Worm (Caenorhabditis elegans): Measurements from ENCODE around the gene T22F3.12.
"Not testable (repeated sequence)": the region's sequence is repeated elsewhere in the genome, so short reads cannot be mapped to it uniquely, and the experiment has no call there.

Gene T22F3.12

ce11 chrV:3579795-3580194 is 12.2 kb downstream of the T22F3.12 start (continued):
- peak; percentile 9 for TF ChIP-seq sma-3 (GFP tag; optimal IDR thresholded peaks at IDR 0.05)
- no peak for TF ChIP-seq mbf-1 (tag; optimal IDR thresholded peaks at IDR 0.05)
- TF ChIP-seq egl-27 (tag; optimal IDR thresholded peaks at IDR 0.05): no peak
- TF ChIP-seq unc-55 (GFP tag; optimal IDR thresholded peaks at IDR 0.05): peak; percentile 55

ce11 chrV:3579248-3579647 is 12.8 kb downstream of the T22F3.12 start:
- TF ChIP-seq nhr-129 (tag; optimal IDR thresholded peaks at IDR 0.05) (peak; percentile 67), C34F6.9 (tag; optimal IDR thresholded peaks at IDR 0.05) (peak; percentile 40), lin-11 (tag; optimal IDR thresholded peaks at IDR 0.05) (peak; percentile 14), alr-1 (tag; optimal IDR thresholded peaks at IDR 0.05) (no peak)

- no peak for TF ChIP-seq unc-55 (GFP tag; optimal IDR thresholded peaks at IDR 0.05)
- TF ChIP-seq lsy-2 (tag; optimal IDR thresholded peaks at IDR 0.05): peak in 1 of 2 experiments; percentile 81
Measured at ce11 chrV:3578813-3579212, 13.2 kb downstream of the T22F3.12 start, which contains the start of gene pygl-1. pygl-1 (plus strand) TSS chrV:3579023.

ce11 chrV:3575759-3576158 is 16.2 kb downstream of the T22F3.12 start, which contains the start of gene grl-27:
grl-27 (minus strand) TSS chrV:3575859.
- TF ChIP-seq sma-9 (GFP tag; optimal IDR thresholded peaks at IDR 0.05) (no peak), sma-9 (tag; optimal IDR thresholded peaks at IDR 0.05) (no peak), dmd-4 (tag; optimal IDR thresholded peaks at IDR 0.05) (no peak), aly-2 (tag; optimal IDR thresholded peaks at IDR 0.05) (no peak), crh-2 (tag; optimal IDR thresholded peaks at IDR 0.05) (no peak), lsy-2 (tag; optimal IDR thresholded peaks at IDR 0.05) (no peak), ztf-1 (GFP tag; conservative IDR thresholded peaks at IDR 0.05) (no peak), ztf-4 (tag; optimal IDR thresholded peaks at IDR 0.05) (no peak), nhr-6 (tag; optimal IDR thresholded peaks at IDR 0.05) (no peak), elt-1 (tag; optimal IDR thresholded peaks at IDR 0.05) (no peak), mbf-1 (tag; optimal IDR thresholded peaks at IDR 0.05) (no peak), R02D3.7 (tag; optimal IDR thresholded peaks at IDR 0.05) (no peak)

- not testable (repeated sequence) for TF ChIP-seq lin-11, elt-1, crh-2 (tag; optimal IDR thresholded peaks at IDR 0.05)
Measured at ce11 chrV:3572408-3572807, 19.6 kb downstream of the T22F3.12 start, which contains the start of gene F40C5.1. F40C5.1 (plus strand) TSS chrV:3572708.

ce11 chrV:3570695-3571094 is 21.3 kb downstream of the T22F3.12 start, which contains the start of gene F40C5.2:
F40C5.2 (plus strand) TSS chrV:3570995.
- TF ChIP-seq unc-62 (GFP tag; optimal IDR thresholded peaks at IDR 0.05); crh-2 (tag; optimal IDR thresholded peaks at IDR 0.05); unc-39 (tag; optimal IDR thresholded peaks at IDR 0.05): not testable (repeated sequence)

- TF ChIP-seq blmp-1 (tag; optimal IDR thresholded peaks at IDR 0.05; ENCODE audit: insufficient read depth); nhr-129 (tag; optimal IDR thresholded peaks at IDR 0.05); alr-1 (tag; optimal IDR thresholded peaks at IDR 0.05): not testable (repeated sequence)
Measured at ce11 chrV:3564335-3564734, 27.7 kb downstream of the T22F3.12 start, which contains the start of gene T24A6.17. T24A6.17 (minus strand) TSS chrV:3564435.

ce11 chrV:3562824-3563223 is 29.2 kb downstream of the T22F3.12 start, which contains the start of gene T24A6.16:
T24A6.16 (minus strand) TSS chrV:3562924.
- not testable (repeated sequence) for TF ChIP-seq peb-1, zag-1, C34F6.9 (tag; optimal IDR thresholded peaks at IDR 0.05)

ce11 chrV:3558744-3559143 is 33.3 kb downstream of the T22F3.12 start, which contains the start of gene T24A6.1:
T24A6.1 (plus strand) TSS chrV:3559044.
- not testable (repeated sequence) for TF ChIP-seq unc-39, nhr-237, alr-1 (tag; optimal IDR thresholded peaks at IDR 0.05)
